Fruit fly (Drosophila melanogaster): ENCODE measurements around the gene EMC1.

The EMC1 gene

DNA sequence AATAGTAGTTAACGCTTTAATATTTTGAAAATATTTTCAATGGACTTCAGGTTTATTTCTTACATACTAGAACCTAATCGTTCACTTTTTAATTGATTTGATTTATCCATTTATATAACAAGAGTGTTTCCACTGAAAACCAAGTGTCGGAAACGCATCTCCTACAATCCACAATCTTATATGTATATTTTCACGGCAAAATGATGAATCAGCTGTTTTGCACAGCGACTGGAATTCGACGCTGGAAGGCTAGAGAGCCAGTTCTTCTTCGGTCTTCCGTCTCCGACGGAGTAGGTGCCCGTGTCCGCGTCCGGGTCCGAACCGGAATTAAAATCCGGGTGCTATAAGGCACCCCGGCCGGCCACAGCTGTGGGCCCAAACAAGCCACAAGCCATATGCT, 22.7 kb downstream of the EMC1 start:
- TF ChIP-seq N (GFP tag; optimal IDR thresholded peaks at IDR 0.05) = no peak
- TF ChIP-seq rgr (GFP tag; optimal IDR thresholded peaks at IDR 0.05) = no peak
- no peak for TF ChIP-seq h (GFP tag; optimal IDR thresholded peaks at IDR 0.05)
- no peak for TF ChIP-seq Dfd (GFP tag; optimal IDR thresholded peaks at IDR 0.05)
- no peak for TF ChIP-seq usp (GFP tag; optimal IDR thresholded peaks at IDR 0.05)
- no peak for TF ChIP-seq dsf (GFP tag; optimal IDR thresholded peaks at IDR 0.05; ENCODE audit: borderline replicate concordance)
- no peak for TF ChIP-seq psq (GFP tag; optimal IDR thresholded peaks at IDR 0.05)
- TF ChIP-seq OdsH (GFP tag; optimal IDR thresholded peaks at IDR 0.05) = no peak
- no peak for TF ChIP-seq CG32264 (GFP tag; optimal IDR thresholded peaks at IDR 0.05)
- no peak for TF ChIP-seq Abd-B (GFP tag; optimal IDR thresholded peaks at IDR 0.05)
- no peak for TF ChIP-seq Hnf4 (GFP tag; optimal IDR thresholded peaks at IDR 0.05)
- no peak for TF ChIP-seq CrebA (GFP tag; optimal IDR thresholded peaks at IDR 0.05; ENCODE audit: borderline replicate concordance)
- no peak for TF ChIP-seq GATAd (GFP tag; optimal IDR thresholded peaks at IDR 0.05)
